Fruit fly (Drosophila melanogaster): ENCODE results near the gene CG33229.

CG33229 gene

DNA sequence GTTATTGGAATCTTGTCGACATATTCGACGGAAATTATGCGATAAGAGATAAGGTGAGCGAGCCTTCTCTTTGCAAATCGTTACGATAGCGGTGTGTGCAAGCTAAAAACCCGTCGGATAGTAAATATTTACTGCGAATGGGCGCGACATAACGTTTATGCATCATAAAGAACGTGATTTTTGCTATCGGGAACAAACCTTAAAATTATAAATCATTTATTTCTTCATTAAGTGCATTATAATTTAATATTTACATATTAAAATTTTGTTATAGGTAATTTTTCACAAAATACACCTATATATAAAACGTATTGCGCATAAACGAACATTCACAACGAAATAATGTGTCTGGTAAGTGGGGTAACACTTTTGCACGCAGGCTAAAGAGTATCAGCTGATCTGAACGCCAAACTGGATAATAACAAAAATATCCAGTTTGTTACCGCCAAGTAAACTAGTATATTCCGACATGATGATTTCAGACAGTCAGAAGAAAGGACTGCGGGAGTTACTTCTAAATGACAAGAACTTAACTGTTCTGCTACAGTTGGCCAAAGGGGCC, 17.8 kb upstream of the CG33229 start, which contains the start of the genes Gk1 and CG13876 (continued):
- TF ChIP-seq Opbp (GFP tag; IDR thresholded peaks at IDR 0.05; ENCODE audit: partially characterized antibody) = no peak
- TF ChIP-seq disco-r (GFP tag; optimal IDR thresholded peaks at IDR 0.05) = no peak
- no peak for TF ChIP-seq pb (GFP tag; optimal IDR thresholded peaks at IDR 0.05)
- TF ChIP-seq grn (GFP tag; optimal IDR thresholded peaks at IDR 0.05) = peak; percentile 78
- peak; percentile 94 for TF ChIP-seq rib (GFP tag; IDR thresholded peaks at IDR 0.05)
- TF ChIP-seq CG3281 (GFP tag; optimal IDR thresholded peaks at IDR 0.05) = peak; percentile 96
- TF ChIP-seq nom (GFP tag; optimal IDR thresholded peaks at IDR 0.05) = peak; percentile 96
- no peak for TF ChIP-seq CG7963 (GFP tag; IDR thresholded peaks at IDR 0.05; ENCODE audit: partially characterized antibody)
- TF ChIP-seq lbe (GFP tag; optimal IDR thresholded peaks at IDR 0.05) = peak; percentile 93
- TF ChIP-seq CG3995 (GFP tag; optimal IDR thresholded peaks at IDR 0.05) = peak; percentile 79
- TF ChIP-seq CG7786 (GFP tag; optimal IDR thresholded peaks at IDR 0.05) = peak; percentile 62
- TF ChIP-seq Dip3 (GFP tag; optimal IDR thresholded peaks at IDR 0.05) = peak; percentile 45
- TF ChIP-seq CG1647 (GFP tag; optimal IDR thresholded peaks at IDR 0.05) = peak; percentile 22
- peak; percentile 34 for TF ChIP-seq Myb (GFP tag; optimal IDR thresholded peaks at IDR 0.05)
- peak; percentile 62 for TF ChIP-seq CG12744 (GFP tag; optimal IDR thresholded peaks at IDR 0.05)
- TF ChIP-seq CG5245 (GFP tag; optimal IDR thresholded peaks at IDR 0.05) = peak; percentile 81
- peak; percentile 26; the same call in 1 of the 2 replicates for TF ChIP-seq aop (GFP tag; IDR thresholded peaks at IDR 0.05)
- TF ChIP-seq CG6175 (GFP tag; IDR thresholded peaks at IDR 0.05) = peak; percentile 85
- TF ChIP-seq MTF-1 (GFP tag; optimal IDR thresholded peaks at IDR 0.05; ENCODE audit: borderline replicate concordance) = no peak
- peak; percentile 69 for TF ChIP-seq CG2889 (GFP tag; IDR thresholded peaks at IDR 0.05)
- TF ChIP-seq CG6765 (GFP tag; optimal IDR thresholded peaks at IDR 0.05) = peak; percentile 94
- TF ChIP-seq twi (tag; optimal IDR thresholded peaks at IDR 0.05) = peak; percentile 88
- peak; percentile 87 for TF ChIP-seq Abd-B (GFP tag; optimal IDR thresholded peaks at IDR 0.05)
- TF ChIP-seq E2f1 (GFP tag; IDR thresholded peaks at IDR 0.05) = peak; percentile 93
- TF ChIP-seq chn (GFP tag; optimal IDR thresholded peaks at IDR 0.05) = peak; percentile 69
- TF ChIP-seq Sox100B (GFP tag; optimal IDR thresholded peaks at IDR 0.05) = no peak
- TF ChIP-seq HLHmδ (GFP tag; optimal IDR thresholded peaks at IDR 0.05) = no peak
- TF ChIP-seq D (optimal IDR thresholded peaks at IDR 0.05) = no peak
- peak; percentile 84 for TF ChIP-seq D (GFP tag; optimal IDR thresholded peaks at IDR 0.05)
- TF ChIP-seq cg (GFP tag; optimal IDR thresholded peaks at IDR 0.05) = no peak
- TF ChIP-seq ranshi (GFP tag; IDR thresholded peaks at IDR 0.05) = peak; percentile 94
- TF ChIP-seq CG13424 (tag; optimal IDR thresholded peaks at IDR 0.05) = peak; percentile 98
- no peak for TF ChIP-seq CG1529 (GFP tag; optimal IDR thresholded peaks at IDR 0.05)
- peak; percentile 97 for TF ChIP-seq nmo (GFP tag; optimal IDR thresholded peaks at IDR 0.05)
- peak; percentile 94 for TF ChIP-seq CG3847 (GFP tag; IDR thresholded peaks at IDR 0.05)
- TF ChIP-seq Jarid2 (GFP tag; optimal IDR thresholded peaks at IDR 0.05) = no peak
- TF ChIP-seq vfl (GFP tag; optimal IDR thresholded peaks at IDR 0.05) = peak; percentile 70
- no peak for TF ChIP-seq HmgD (GFP tag; optimal IDR thresholded peaks at IDR 0.05)
- no peak for TF ChIP-seq tio (GFP tag; optimal IDR thresholded peaks at IDR 0.05)
- TF ChIP-seq CG18476 (GFP tag; optimal IDR thresholded peaks at IDR 0.05) = peak; percentile 81
- peak; percentile 28 for TF ChIP-seq maf-S (GFP tag; optimal IDR thresholded peaks at IDR 0.05)
- TF ChIP-seq Vsx1 (GFP tag; optimal IDR thresholded peaks at IDR 0.05) = no peak
- no peak for TF ChIP-seq Scr (GFP tag; IDR thresholded peaks at IDR 0.05; ENCODE audit: partially characterized antibody)
- TF ChIP-seq CG8089 (GFP tag; optimal IDR thresholded peaks at IDR 0.05) = peak; percentile 3
- TF ChIP-seq Hmr (GFP tag; optimal IDR thresholded peaks at IDR 0.05) = peak; percentile 98
- peak; percentile 97 for TF ChIP-seq CoRest (tag; optimal IDR thresholded peaks at IDR 0.05)
- peak in 1 of 2 experiments; percentile 93 for TF ChIP-seq Eip74EF (GFP tag; optimal IDR thresholded peaks at IDR 0.05)
- peak; percentile 94 for TF ChIP-seq CG30403 (GFP tag; optimal IDR thresholded peaks at IDR 0.05)
- peak; percentile 47 for TF ChIP-seq her (GFP tag; optimal IDR thresholded peaks at IDR 0.05)
- peak; percentile 92 for TF ChIP-seq CG6683 (GFP tag; optimal IDR thresholded peaks at IDR 0.05)

Measured in whole organism, embryonic.